Fruit fly (Drosophila melanogaster) whole organism, wandering third instar larva: Measurements from ENCODE around the gene fipi.

Source experiments
- Abd-B ChIP-seq: fragments of >200 bp; optimal IDR thresholded peaks from 2 replicates; lab custom pipeline; 2017; ENCODE audit warnings: missing biosample characterization, missing genetic modification characterization
- CG32264 ChIP-seq: fragments of 200-800 bp; sonication (Bioruptor generic); optimal IDR thresholded peaks from 2 replicates; lab custom pipeline; 2016; ENCODE audit warnings: missing biosample characterization, missing genetic modification characterization
- CrebA ChIP-seq: fragments of 200-800 bp; sonication (Bioruptor generic); optimal IDR thresholded peaks from 2 replicates; lab custom pipeline; 2016; ENCODE audit warnings: missing biosample characterization, mild to moderate bottlenecking, missing genetic modification characterization, borderline replicate concordance
- Dfd ChIP-seq: fragments of >200 bp; optimal IDR thresholded peaks from 2 replicates; lab custom pipeline; 2017; ENCODE audit warnings: missing biosample characterization, missing genetic modification characterization
- Dif ChIP-seq: fragments of 200-275, 200-300 bp; sonication (Bioruptor generic); optimal IDR thresholded peaks from 2 replicates; lab custom pipeline; 2018; ENCODE audit warnings: missing biosample characterization, missing genetic modification characterization; ENCODE audit not compliant: partially characterized antibody
- HLH106 ChIP-seq: fragments of 200-800 bp; optimal IDR thresholded peaks from 3 replicates; lab custom pipeline; 2019; ENCODE audit warnings: missing biosample characterization, mild to moderate bottlenecking, missing genetic modification characterization, moderate library complexity
- Hnf4 ChIP-seq: fragments of 200-800 bp; sonication (Bioruptor generic); optimal IDR thresholded peaks from 2 replicates; lab custom pipeline; 2016; ENCODE audit warnings: missing biosample characterization, mild to moderate bottlenecking, missing genetic modification characterization
- Hr83 ChIP-seq: fragments of 200-300 bp; sonication (Bioruptor generic); optimal IDR thresholded peaks from 2 replicates; lab custom pipeline; 2016; ENCODE audit warnings: missing biosample characterization, mild to moderate bottlenecking, missing genetic modification characterization, moderate library complexity; ENCODE audit not compliant: poor library complexity, severe bottlenecking
- Jra ChIP-seq: sonication (Bioruptor generic); optimal IDR thresholded peaks from 2 replicates; lab custom pipeline; 2016; ENCODE audit warnings: missing biosample characterization, missing genetic modification characterization
- N ChIP-seq: fragments of >200 bp; optimal IDR thresholded peaks from 2 replicates; lab custom pipeline; 2018; ENCODE audit warnings: missing biosample characterization, missing external identifiers, missing genetic modification characterization
- Rel ChIP-seq, 2 experiments: fragments of 200-800 bp; sonication (Bioruptor generic) in 1 of 2; optimal IDR thresholded peaks; 2 replicates in 1 of 2; 3 replicates in 1 of 2; lab custom pipeline; 2016 to 2019; ENCODE audit warnings: mild to moderate bottlenecking in 2 of 2, missing biosample characterization in 2 of 2, missing genetic modification characterization in 2 of 2, moderate library complexity in 1 of 2
- Vsx2 ChIP-seq: fragments of 200-300, 225-300 bp; sonication (Bioruptor generic); optimal IDR thresholded peaks from 2 replicates; lab custom pipeline; 2018; ENCODE audit warnings: missing biosample characterization, missing genetic modification characterization; ENCODE audit not compliant: partially characterized antibody
- brk ChIP-seq: fragments of 200-800 bp; sonication (Bioruptor generic); optimal IDR thresholded peaks from 2 replicates; lab custom pipeline; 2016; ENCODE audit warnings: missing biosample characterization, mild to moderate bottlenecking, missing genetic modification characterization
- dl ChIP-seq, 2 experiments: fragments of 175-275, 200-275 bp in 1 of 2; fragments of 200-275 bp in 1 of 2; sonication (Bioruptor generic); optimal IDR thresholded peaks; lab custom pipeline; 2018; ENCODE audit warnings: mild to moderate bottlenecking in 2 of 2, missing biosample characterization in 2 of 2, missing genetic modification characterization in 2 of 2, moderate library complexity in 2 of 2; ENCODE audit not compliant: partially characterized antibody in 2 of 2, insufficient read depth in 1 of 2
- dsf ChIP-seq: sonication (Bioruptor generic); optimal IDR thresholded peaks from 2 replicates; lab custom pipeline; 2016; ENCODE audit warnings: missing biosample characterization, missing genetic modification characterization, borderline replicate concordance
- ey ChIP-seq: fragments of 200-800 bp; sonication (Bioruptor generic); optimal IDR thresholded peaks from 2 replicates; lab custom pipeline; 2016; ENCODE audit warnings: missing biosample characterization, missing genetic modification characterization
- foxo ChIP-seq, 2 experiments: fragments of 200-800 bp; sonication (Bioruptor generic); optimal IDR thresholded peaks; 2 replicates in 1 of 2; 3 replicates in 1 of 2; lab custom pipeline; 2016 to 2017; ENCODE audit warnings: missing biosample characterization in 2 of 2, missing genetic modification characterization in 2 of 2
- fru ChIP-seq: fragments of 200-800 bp; sonication (Bioruptor generic); optimal IDR thresholded peaks from 3 replicates; lab custom pipeline; 2016; ENCODE audit warnings: missing biosample characterization, mild to moderate bottlenecking, missing genetic modification characterization
- h ChIP-seq: fragments of 200-800 bp; sonication (Bioruptor generic); optimal IDR thresholded peaks from 3 replicates; lab custom pipeline; 2016; ENCODE audit warnings: missing biosample characterization, mild to moderate bottlenecking, missing genetic modification characterization
- jim ChIP-seq: fragments of 175-275, 200-325 bp; sonication (Bioruptor generic); optimal IDR thresholded peaks from 2 replicates; lab custom pipeline; 2016; ENCODE audit warnings: missing biosample characterization, mild to moderate bottlenecking, missing genetic modification characterization
- lola ChIP-seq: fragments of >200 bp; optimal IDR thresholded peaks from 2 replicates; lab custom pipeline; 2017; ENCODE audit warnings: missing biosample characterization, missing genetic modification characterization
- psq ChIP-seq: fragments of 200-800 bp; sonication (Bioruptor generic); optimal IDR thresholded peaks from 3 replicates; lab custom pipeline; 2017; ENCODE audit warnings: missing biosample characterization, mild to moderate bottlenecking, missing genetic modification characterization, moderate library complexity
- rgr ChIP-seq: fragments of 200-800 bp; sonication (Bioruptor generic); optimal IDR thresholded peaks from 3 replicates; lab custom pipeline; 2016; ENCODE audit warnings: missing biosample characterization, mild to moderate bottlenecking, missing genetic modification characterization
- sage ChIP-seq: fragments of 200-800 bp; sonication (Bioruptor generic); optimal IDR thresholded peaks from 2 replicates; lab custom pipeline; 2016; ENCODE audit warnings: missing biosample characterization, mild to moderate bottlenecking, missing genetic modification characterization
- sv ChIP-seq: fragments of 200-800 bp; sonication (Bioruptor generic); optimal IDR thresholded peaks from 3 replicates; lab custom pipeline; 2016; ENCODE audit warnings: missing biosample characterization, missing genetic modification characterization
- tai ChIP-seq: sonication (Bioruptor generic); optimal IDR thresholded peaks from 2 replicates; lab custom pipeline; 2016; ENCODE audit warnings: missing biosample characterization, missing genetic modification characterization
- usp ChIP-seq: fragments of >200 bp; optimal IDR thresholded peaks from 2 replicates; lab custom pipeline; 2017; ENCODE audit warnings: missing biosample characterization, missing genetic modification characterization
- woc ChIP-seq: sonication (Bioruptor generic); optimal IDR thresholded peaks from 2 replicates; lab custom pipeline; 2016; ENCODE audit warnings: missing biosample characterization, mild to moderate bottlenecking, missing genetic modification characterization

fipi gene

dm6 chr2L:4797643-4798042, 3.8 kb upstream of the fipi start (continued):
- TF ChIP-seq lola (GFP tag; lab: Kevin White, UChicago): no peak
- no peak for TF ChIP-seq rgr
- TF ChIP-seq sv (GFP tag; lab: Kevin White, UChicago): no peak
- TF ChIP-seq psq (GFP tag; lab: Kevin White, UChicago): no peak
- TF ChIP-seq ey (GFP tag; lab: Kevin White, UChicago): no peak
- no peak for TF ChIP-seq Abd-B (GFP tag; lab: Kevin White, UChicago)
- no peak for TF ChIP-seq woc (GFP tag; lab: Kevin White, UChicago)
- peak; percentile 80 for TF ChIP-seq HLH106 (tag; lab: Kevin White, UChicago)
- no peak for TF ChIP-seq jim (GFP tag; lab: Kevin White, UChicago)
- no peak for TF ChIP-seq Rel (GFP tag; optimal IDR thresholded peaks at IDR 0.05; lab: Kevin White, UChicago)
- TF ChIP-seq Rel (tag; optimal IDR thresholded peaks at IDR 0.05; lab: Kevin White, UChicago): no peak
- no peak for TF ChIP-seq brk (GFP tag; lab: Kevin White, UChicago)

DNA sequence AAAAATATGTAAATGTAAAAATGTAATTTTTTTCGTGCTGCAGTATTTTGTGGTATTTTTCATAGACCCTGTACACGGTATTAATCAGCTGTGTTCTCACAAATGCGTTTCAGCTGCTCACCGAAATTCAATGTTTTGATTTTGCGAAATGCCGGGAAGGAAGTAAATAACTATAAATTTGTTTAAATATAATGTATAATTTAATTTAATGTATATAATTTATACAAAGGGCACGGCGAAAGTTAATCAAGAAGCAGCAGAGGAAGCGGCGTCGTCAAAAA, 620 bp upstream of the fipi start, which contains the start of gene CG3294:
Gene CG3294, plus strand, starts transcription at position 26 of the 281 bp plus-strand sequence.
- TF ChIP-seq brk (GFP tag; lab: Kevin White, UChicago) (no peak), sv (GFP tag; lab: Kevin White, UChicago) (no peak), Jra (GFP tag; lab: Kevin White, UChicago) (no peak), fru (no peak), CrebA (GFP tag; lab: Kevin White, UChicago) (no peak), N (GFP tag; lab: Kevin White, UChicago) (no peak), dsf (GFP tag; lab: Kevin White, UChicago) (no peak), usp (GFP tag; lab: Kevin White, UChicago) (no peak), foxo (GFP tag; optimal IDR thresholded peaks at IDR 0.05; lab: Kevin White, UChicago) (no peak), HLH106 (tag; lab: Kevin White, UChicago) (no peak), psq (GFP tag; lab: Kevin White, UChicago) (no peak), h (GFP tag; lab: Kevin White, UChicago) (no peak), rgr (no peak), tai (GFP tag; lab: Kevin White, UChicago) (no peak)

dm6 chr2L:4762595-4762994, 31.2 kb downstream of the fipi start, which contains the start of gene CG42523:
CG42523 (plus strand) TSS chr2L:4762895.
- TF ChIP-seq Jra (GFP tag; lab: Kevin White, UChicago) (no peak), jim (GFP tag; lab: Kevin White, UChicago) (no peak), foxo (GFP tag; optimal IDR thresholded peaks at IDR 0.05; lab: Kevin White, UChicago) (no peak), CG32264 (GFP tag; lab: Kevin White, UChicago) (no peak), brk (GFP tag; lab: Kevin White, UChicago) (no peak), dl (GFP tag; optimal IDR thresholded peaks at IDR 0.05; lab: Kevin White, UChicago; ENCODE audit: insufficient read depth in 1 of 2, partially characterized antibody in 2 of 2) (no peak), CrebA (GFP tag; lab: Kevin White, UChicago) (no peak), Dif (no peak), h (GFP tag; lab: Kevin White, UChicago) (no peak)
- TF ChIP-seq, all 38 proteins: peak for 0

DNA sequence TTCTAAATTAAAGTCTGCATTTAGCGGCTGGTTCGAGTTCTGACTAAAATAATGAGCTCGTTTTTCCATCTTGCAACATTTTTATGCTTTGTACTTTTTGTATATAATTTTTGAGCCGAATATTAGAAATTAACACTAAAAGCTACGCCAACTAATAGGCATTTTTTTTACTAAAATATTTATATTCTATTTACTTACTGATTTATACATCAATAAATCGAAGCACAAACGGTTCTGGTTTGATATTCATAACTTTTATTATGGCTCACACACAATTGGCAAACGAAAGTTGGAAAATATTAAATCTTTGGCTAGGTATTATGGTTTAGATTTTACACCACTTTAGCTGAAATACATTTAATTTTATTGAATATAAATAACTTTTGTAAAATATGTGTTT, 59.5 kb downstream of the fipi start, which contains the start of gene CG15631:
Gene CG15631, minus strand, starts transcription at position 101 of the 400 bp plus-strand sequence.
- no peak for TF ChIP-seq h (GFP tag; lab: Kevin White, UChicago)
- TF ChIP-seq N (GFP tag; lab: Kevin White, UChicago): no peak
- no peak for TF ChIP-seq Rel (GFP tag; optimal IDR thresholded peaks at IDR 0.05; lab: Kevin White, UChicago)
- TF ChIP-seq Rel (tag; optimal IDR thresholded peaks at IDR 0.05; lab: Kevin White, UChicago): no peak
- no peak for TF ChIP-seq Hnf4
- TF ChIP-seq woc (GFP tag; lab: Kevin White, UChicago): no peak
- no peak for TF ChIP-seq rgr
- no peak for TF ChIP-seq ey (GFP tag; lab: Kevin White, UChicago)
- no peak for TF ChIP-seq jim (GFP tag; lab: Kevin White, UChicago)
- TF ChIP-seq HLH106 (tag; lab: Kevin White, UChicago): no peak
- TF ChIP-seq usp (GFP tag; lab: Kevin White, UChicago): no peak
- TF ChIP-seq CrebA (GFP tag; lab: Kevin White, UChicago): no peak
- no peak for TF ChIP-seq Dif
- TF ChIP-seq fru: no peak
- no peak for TF ChIP-seq sv (GFP tag; lab: Kevin White, UChicago)
- no peak for TF ChIP-seq Dfd (GFP tag; lab: Kevin White, UChicago)
- no peak for TF ChIP-seq dl (GFP tag; optimal IDR thresholded peaks at IDR 0.05; lab: Kevin White, UChicago; ENCODE audit: insufficient read depth in 1 of 2, partially characterized antibody in 2 of 2)
- TF ChIP-seq sage (GFP tag; lab: Kevin White, UChicago): no peak
- TF ChIP-seq Vsx2 (GFP tag; lab: Kevin White, UChicago): no peak
- no peak for TF ChIP-seq Hr83
- TF ChIP-seq foxo (GFP tag; optimal IDR thresholded peaks at IDR 0.05; lab: Kevin White, UChicago): no peak
